Fruit fly (Drosophila melanogaster): ENCODE data around the gene Skel.
A peak's percentile ranks its signal among the peaks of the same experiment; 100 is the strongest.

Gene Skel

DNA sequence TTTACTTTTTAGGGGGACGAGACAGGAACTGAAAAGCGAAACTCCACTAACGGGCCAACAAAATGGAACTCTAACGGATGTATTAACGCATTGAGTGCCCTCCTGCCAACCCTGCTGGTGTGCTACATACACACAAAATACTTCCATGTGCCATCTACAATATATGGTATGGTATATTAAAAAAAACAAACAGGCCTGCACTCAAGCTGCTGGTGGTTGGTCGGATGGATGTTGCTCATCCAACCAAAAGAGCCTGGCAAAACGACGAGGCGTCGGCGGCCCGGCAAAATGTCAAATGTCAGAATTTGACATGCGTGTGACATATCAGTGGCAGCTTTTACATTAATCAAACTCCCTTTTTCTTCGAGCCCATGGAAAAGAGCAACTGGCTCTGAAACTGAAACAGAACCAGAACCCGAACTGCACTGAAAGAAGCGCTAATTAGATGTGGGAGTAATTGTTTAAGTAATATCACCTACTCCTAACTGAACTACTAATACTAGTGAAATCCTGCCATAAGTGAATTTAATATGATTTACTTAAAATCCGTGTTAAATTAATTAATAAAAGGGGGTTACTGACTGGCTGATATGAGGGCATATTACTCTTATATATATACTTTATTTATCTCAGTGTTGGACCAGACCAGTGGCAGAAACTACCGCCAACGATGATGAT, 36.0 kb upstream of the Skel start (continued):
- TF ChIP-seq bcd (GFP tag; optimal IDR thresholded peaks at IDR 0.05), result peak; percentile 8
- TF ChIP-seq sim (GFP tag; IDR thresholded peaks at IDR 0.05), result no peak
- no peak for TF ChIP-seq kay (GFP tag; optimal IDR thresholded peaks at IDR 0.05)
- peak; percentile 1 for TF ChIP-seq zen (tag; optimal IDR thresholded peaks at IDR 0.05)
- TF ChIP-seq CG13424 (tag; optimal IDR thresholded peaks at IDR 0.05), result peak; percentile 20
- TF ChIP-seq lab (GFP tag; optimal IDR thresholded peaks at IDR 0.05), result peak; percentile 6
- no peak for TF ChIP-seq CG14965 (GFP tag; optimal IDR thresholded peaks at IDR 0.05; ENCODE audit: borderline replicate concordance)
- peak; percentile 9 for TF ChIP-seq CG6254 (GFP tag; optimal IDR thresholded peaks at IDR 0.05)
- peak; percentile 28; the same call in 1 of the 3 replicates for TF ChIP-seq croc (GFP tag; conservative IDR thresholded peaks at IDR 0.05)
- TF ChIP-seq gsb-n (tag; optimal IDR thresholded peaks at IDR 0.05), result peak; percentile 30
- TF ChIP-seq CG18599 (GFP tag; optimal IDR thresholded peaks at IDR 0.05), result peak; percentile 18
- peak; percentile 12 for TF ChIP-seq fd96Cb (tag; optimal IDR thresholded peaks at IDR 0.05)
- TF ChIP-seq Chrac-16 (GFP tag; optimal IDR thresholded peaks at IDR 0.05), result peak; percentile 18
- no peak for TF ChIP-seq dati (GFP tag; IDR thresholded peaks at IDR 0.05)
- peak; percentile 19 for TF ChIP-seq CG4424 (GFP tag; optimal IDR thresholded peaks at IDR 0.05)
- peak; percentile 36; the same call in 1 of the 3 replicates for TF ChIP-seq row (GFP tag; IDR thresholded peaks at IDR 0.05)
- TF ChIP-seq sc (optimal IDR thresholded peaks at IDR 0.05), result no peak
- TF ChIP-seq sc (GFP tag; optimal IDR thresholded peaks at IDR 0.05), result peak; percentile 13
- peak; percentile 21 for TF ChIP-seq Spps (tag; optimal IDR thresholded peaks at IDR 0.05)
- peak; percentile 82 for TF ChIP-seq twi (tag; optimal IDR thresholded peaks at IDR 0.05)
- no peak for TF ChIP-seq crc (GFP tag; optimal IDR thresholded peaks at IDR 0.05)
- TF ChIP-seq CG1529 (GFP tag; optimal IDR thresholded peaks at IDR 0.05), result no peak
- peak; percentile 52 for TF ChIP-seq unpg (GFP tag; optimal IDR thresholded peaks at IDR 0.05)
- peak; percentile 29 for TF ChIP-seq CG2678 (tag; optimal IDR thresholded peaks at IDR 0.05)
- no peak for TF ChIP-seq chinmo (GFP tag; IDR thresholded peaks at IDR 0.05; ENCODE audit: partially characterized antibody)
- peak; percentile 25 for TF ChIP-seq CG7839 (tag; optimal IDR thresholded peaks at IDR 0.05)
- peak; percentile 12 for TF ChIP-seq tup (GFP tag; optimal IDR thresholded peaks at IDR 0.05)
- TF ChIP-seq CG4404 (GFP tag; IDR thresholded peaks at IDR 0.05), result peak; percentile 40; the same call in 1 of the 2 replicates
- TF ChIP-seq CG33557 (GFP tag; optimal IDR thresholded peaks at IDR 0.05), result peak; percentile 26
- no peak for TF ChIP-seq CG8765 (GFP tag; IDR thresholded peaks at IDR 0.05)
- TF ChIP-seq Gsc (GFP tag; IDR thresholded peaks at IDR 0.05), result no peak
- TF ChIP-seq lola (GFP tag; optimal IDR thresholded peaks at IDR 0.05), result peak in 1 of 3 experiments; percentile 66
- peak; percentile 63 for TF ChIP-seq CG10979 (tag; optimal IDR thresholded peaks at IDR 0.05)
- peak; percentile 54 for TF ChIP-seq CG15696 (tag; optimal IDR thresholded peaks at IDR 0.05)
- TF ChIP-seq CG10267 (tag; optimal IDR thresholded peaks at IDR 0.05), result peak; percentile 41
- TF ChIP-seq CG1603 (tag; optimal IDR thresholded peaks at IDR 0.05), result peak; percentile 27
- TF ChIP-seq bsh (GFP tag; optimal IDR thresholded peaks at IDR 0.05), result peak in 1 of 2 experiments; percentile 59
- TF ChIP-seq nmo (GFP tag; optimal IDR thresholded peaks at IDR 0.05), result peak; percentile 24
- peak; percentile 4 for TF ChIP-seq tin (GFP tag; optimal IDR thresholded peaks at IDR 0.05)
- TF ChIP-seq Nf-YC (tag; optimal IDR thresholded peaks at IDR 0.05), result peak; percentile 49
- peak; percentile 38 for TF ChIP-seq trem (tag; optimal IDR thresholded peaks at IDR 0.05)
- peak; percentile 62 for TF ChIP-seq CG2712 (tag; optimal IDR thresholded peaks at IDR 0.05)
- peak; percentile 73 for TF ChIP-seq dmrt11E (tag; optimal IDR thresholded peaks at IDR 0.05)
- no peak for TF ChIP-seq ab (GFP tag; optimal IDR thresholded peaks at IDR 0.05)
- peak; percentile 1 for TF ChIP-seq Lhr (GFP tag; optimal IDR thresholded peaks at IDR 0.05)
- no peak for TF ChIP-seq CG10209 (GFP tag; optimal IDR thresholded peaks at IDR 0.05)
- TF ChIP-seq CG17802 (tag; optimal IDR thresholded peaks at IDR 0.05), result peak; percentile 10
- TF ChIP-seq CoRest (tag; optimal IDR thresholded peaks at IDR 0.05), result peak; percentile 2

Measured in whole organism, embryonic.